Worm (Caenorhabditis elegans) whole organism, young adult: ENCODE measurements around the gene Y40B10A.5.

ENCODE experiments used
- F52B5.7 ChIP-seq: sonication (generic microtip); optimal IDR thresholded peaks from 2 replicates; lab custom pipeline; 2016; ENCODE audit warnings: mild to moderate bottlenecking, missing genetic modification characterization, missing compliant biosample characterization
- F57A8.1 ChIP-seq: fragments of 200-800 bp; sonication (Bioruptor generic); optimal IDR thresholded peaks from 2 replicates; lab custom pipeline; 2018; ENCODE audit warnings: mild to moderate bottlenecking, missing genetic modification characterization, moderate library complexity, missing compliant biosample characterization
- Y56A3A.18 ChIP-seq: fragments of 200-800 bp; sonication (Bioruptor generic); IDR thresholded peaks from 2 replicates; pipeline ENCODE4 v1.3.6; 2022; ENCODE audit warnings: missing genetic modification reagents, missing genetic modification characterization, missing compliant biosample characterization
- ama-1 ChIP-seq, 3 experiments: fragments of 150-350 bp in 1 of 3; sonication (generic microtip) in 2 of 3; optimal IDR thresholded peaks; 2 replicates each; lab custom pipeline; 2014 to 2018; ENCODE audit warnings: missing biosample characterization in 2 of 3, missing genetic modification characterization in 2 of 3, missing genetic modification reagents in 2 of 3
- aptf-2 ChIP-seq: fragments of 200-800 bp; sonication (Bioruptor generic); conservative IDR thresholded peaks from 2 replicates; pipeline ENCODE4 v1.3.6; 2022; ENCODE audit warnings: missing genetic modification reagents, missing genetic modification characterization, missing compliant biosample characterization
- dpl-1 ChIP-seq: fragments of 150-350 bp; optimal IDR thresholded peaks from 2 replicates; lab custom pipeline; 2014; ENCODE audit warnings: missing biosample characterization, missing genetic modification reagents, missing genetic modification characterization
- egrh-3 ChIP-seq: fragments of 200-800 bp; sonication (Bioruptor generic); IDR thresholded peaks from 2 replicates; pipeline ENCODE4 v1.3.6; 2022; ENCODE audit warnings: missing genetic modification reagents, missing genetic modification characterization, missing compliant biosample characterization
- mcd-1 ChIP-seq: fragments of 200-800 bp; sonication (Bioruptor generic); IDR thresholded peaks from 2 replicates; pipeline ENCODE4 v1.3.6; 2022; ENCODE audit warnings: missing genetic modification reagents, missing genetic modification characterization, missing compliant biosample characterization
- mes-4 ChIP-seq: sonication (generic microtip); optimal IDR thresholded peaks from 2 replicates; lab custom pipeline; 2016; ENCODE audit warnings: missing genotype, missing genetic modification characterization, missing compliant biosample characterization
- nhr-90 ChIP-seq: sonication (generic microtip); optimal IDR thresholded peaks from 2 replicates; lab custom pipeline; 2016; ENCODE audit warnings: missing genotype, mild to moderate bottlenecking, missing genetic modification characterization, missing compliant biosample characterization
- pha-4 ChIP-seq: fragments of 150-350 bp; sonication (generic microtip); optimal IDR thresholded peaks from 2 replicates; lab custom pipeline; 2014; ENCODE audit warnings: missing biosample characterization, missing genetic modification reagents, missing genetic modification characterization
- snpc-1.1 ChIP-seq: sonication (generic microtip); optimal IDR thresholded peaks from 2 replicates; lab custom pipeline; 2017; ENCODE audit warnings: missing genetic modification characterization, mild to moderate bottlenecking, missing compliant biosample characterization, antibody characterized with exemption, moderate library complexity, missing genotype, missing genetic modification reagents; ENCODE audit not compliant: insufficient read depth
- unc-62 ChIP-seq: fragments of 150-350 bp; optimal IDR thresholded peaks from 2 replicates; lab custom pipeline; 2014; ENCODE audit warnings: missing biosample characterization, missing genetic modification reagents, missing genetic modification characterization

DNA sequence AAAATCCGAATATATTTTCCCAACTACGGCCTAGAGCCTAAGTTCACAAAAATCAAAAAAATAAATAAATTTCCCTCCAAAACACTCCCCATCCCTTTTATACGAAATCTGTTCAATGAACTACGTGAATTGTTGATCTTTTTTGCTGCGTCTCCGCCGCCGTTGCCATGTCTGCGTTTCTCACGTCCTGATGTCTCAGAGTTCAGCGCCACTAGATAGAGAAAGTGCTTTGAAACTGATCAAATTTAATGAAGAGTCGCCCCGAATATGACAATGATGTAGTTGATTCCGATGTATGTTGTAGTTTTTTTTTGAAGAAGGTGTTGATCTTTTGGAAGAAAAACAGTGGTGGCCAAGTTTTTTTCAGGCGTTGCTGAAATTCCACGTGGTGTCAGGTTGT is 8.4 kb upstream of the Y40B10A.5 start:
- TF ChIP-seq aptf-2 (GFP tag; lab: Robert Waterston, UW) (no peak), unc-62 (no peak), Y56A3A.18 (no peak), F52B5.7 (tag; lab: Kevin White, UChicago) (no peak), mes-4 (tag; lab: Kevin White, UChicago) (no peak), egrh-3 (no peak), nhr-90 (tag; lab: Kevin White, UChicago) (no peak), mcd-1 (GFP tag; lab: Robert Waterston, UW) (no peak), snpc-1.1 (tag; lab: Kevin White, UChicago) (no peak), ama-1 (optimal IDR thresholded peaks at IDR 0.05; lab: Kevin White, UChicago) (no peak), ama-1 (GFP tag; optimal IDR thresholded peaks at IDR 0.05; lab: Kevin White, UChicago) (no peak), F57A8.1 (GFP tag; lab: Kevin White, UChicago) (no peak), dpl-1 (GFP tag; lab: Kevin White, UChicago) (no peak), pha-4 (no peak)
